Fruit fly (Drosophila melanogaster) S2 (cell line): ENCODE data around the gene for.

Source experiments
- CG8478 ChIP-seq: fragments of >200 bp; optimal IDR thresholded peaks from 2 replicates; lab custom pipeline; 2018
- CTCF ChIP-seq, 2 experiments: fragments of >200 bp; optimal IDR thresholded peaks; 2 replicates each; lab custom pipeline; 2018

- TF ChIP-seq CG8478 (lab: Kevin White, UChicago) (no peak), CTCF (optimal IDR thresholded peaks at IDR 0.05; lab: Kevin White, UChicago) (no peak)
Observed at dm6 chr2L:3572529-3573171, 84.1 kb downstream of the for start.
